Worm (Caenorhabditis elegans) whole organism, late embryonic: ENCODE results near the gene T16G12.10.

ENCODE experiments used
- C08G9.2 ChIP-seq: sonication (generic microtip); optimal IDR thresholded peaks from 2 replicates; lab custom pipeline; 2016; ENCODE audit warnings: mild to moderate bottlenecking, missing genetic modification characterization, moderate library complexity, missing compliant biosample characterization
- C38D4.7 ChIP-seq: fragments of 200-800 bp; sonication (Bioruptor generic); optimal IDR thresholded peaks from 2 replicates; lab custom pipeline; 2018; ENCODE audit warnings: mild to moderate bottlenecking, missing genetic modification characterization, moderate library complexity, missing compliant biosample characterization
- F13H6.1 ChIP-seq: sonication (generic microtip); optimal IDR thresholded peaks from 2 replicates; lab custom pipeline; 2016; ENCODE audit warnings: missing genetic modification characterization, missing compliant biosample characterization
- K02D7.2 ChIP-seq: sonication (generic microtip); optimal IDR thresholded peaks from 2 replicates; lab custom pipeline; 2017; ENCODE audit warnings: mild to moderate bottlenecking, missing genetic modification characterization, missing compliant biosample characterization
- K09A11.1 ChIP-seq: sonication (generic microtip); optimal IDR thresholded peaks from 2 replicates; lab custom pipeline; 2017; ENCODE audit warnings: antibody characterized with exemption, mild to moderate bottlenecking, missing genetic modification characterization, missing compliant biosample characterization; ENCODE audit not compliant: insufficient read depth
- ceh-14 ChIP-seq: sonication (generic microtip); optimal IDR thresholded peaks from 2 replicates; lab custom pipeline; 2016; ENCODE audit warnings: missing genotype, missing genetic modification characterization, missing compliant biosample characterization
- ceh-19 ChIP-seq: fragments of 200-800 bp; sonication (Bioruptor generic); optimal IDR thresholded peaks from 2 replicates; lab custom pipeline; 2018; ENCODE audit warnings: mild to moderate bottlenecking, missing genetic modification characterization, missing compliant biosample characterization
- ceh-2 ChIP-seq: sonication (generic microtip); optimal IDR thresholded peaks from 2 replicates; lab custom pipeline; 2016; ENCODE audit warnings: missing genotype, missing genetic modification characterization, missing compliant biosample characterization
- ceh-22 ChIP-seq: sonication (generic microtip); optimal IDR thresholded peaks from 2 replicates; lab custom pipeline; 2017; ENCODE audit warnings: missing biosample characterization, missing genetic modification characterization
- ceh-24 ChIP-seq: sonication (generic microtip); optimal IDR thresholded peaks from 2 replicates; lab custom pipeline; 2016; ENCODE audit warnings: mild to moderate bottlenecking, missing genetic modification characterization, missing compliant biosample characterization
- ceh-31 ChIP-seq: sonication (generic microtip); optimal IDR thresholded peaks from 2 replicates; lab custom pipeline; 2016; ENCODE audit warnings: missing genetic modification characterization, missing compliant biosample characterization
- ceh-48 ChIP-seq: sonication (generic microtip); optimal IDR thresholded peaks from 2 replicates; lab custom pipeline; 2016; ENCODE audit warnings: missing genetic modification characterization, inconsistent platforms, missing compliant biosample characterization
- dmd-4 ChIP-seq: sonication (generic microtip); optimal IDR thresholded peaks from 2 replicates; lab custom pipeline; 2016; ENCODE audit warnings: borderline replicate concordance, missing genetic modification characterization, missing compliant biosample characterization
- elt-2 ChIP-seq: sonication (generic microtip); optimal IDR thresholded peaks from 2 replicates; lab custom pipeline; 2016; ENCODE audit warnings: missing genetic modification reagents, missing genetic modification characterization, missing compliant biosample characterization
- ets-4 ChIP-seq: sonication (generic microtip); optimal IDR thresholded peaks from 2 replicates; lab custom pipeline; 2016; ENCODE audit warnings: missing genetic modification characterization, missing compliant biosample characterization
- fax-1 ChIP-seq: sonication (generic microtip); optimal IDR thresholded peaks from 2 replicates; lab custom pipeline; 2016; ENCODE audit warnings: missing genotype, missing genetic modification characterization, missing compliant biosample characterization
- gmeb-2 ChIP-seq: sonication (generic microtip); optimal IDR thresholded peaks from 2 replicates; lab custom pipeline; 2016; ENCODE audit warnings: missing genetic modification characterization, inconsistent platforms, missing compliant biosample characterization
- hlh-15 ChIP-seq: sonication (generic microtip); optimal IDR thresholded peaks from 2 replicates; lab custom pipeline; 2016; ENCODE audit warnings: missing genetic modification characterization, missing compliant biosample characterization
- hlh-8 ChIP-seq: sonication (generic microtip); optimal IDR thresholded peaks from 2 replicates; lab custom pipeline; 2016; ENCODE audit warnings: missing genotype, missing genetic modification characterization, missing compliant biosample characterization
- lin-11 ChIP-seq: fragments of 200-800 bp; sonication (Bioruptor generic); optimal IDR thresholded peaks from 2 replicates; lab custom pipeline; 2018; ENCODE audit warnings: mild to moderate bottlenecking, missing genetic modification characterization, missing compliant biosample characterization
- mec-3 ChIP-seq: sonication (generic microtip); optimal IDR thresholded peaks from 2 replicates; lab custom pipeline; 2016; ENCODE audit warnings: borderline replicate concordance, missing genetic modification characterization, missing compliant biosample characterization
- nfya-1 ChIP-seq: sonication (generic microtip); optimal IDR thresholded peaks from 2 replicates; lab custom pipeline; 2017; ENCODE audit warnings: missing genetic modification characterization, mild to moderate bottlenecking, missing compliant biosample characterization, antibody characterized with exemption, moderate library complexity
- nhr-11 ChIP-seq: fragments of 150-350 bp; optimal IDR thresholded peaks from 2 replicates; lab custom pipeline; 2014; ENCODE audit warnings: missing biosample characterization, missing genetic modification characterization
- npax-4 ChIP-seq: sonication (generic microtip); optimal IDR thresholded peaks from 2 replicates; lab custom pipeline; 2016; ENCODE audit warnings: missing genetic modification characterization, missing compliant biosample characterization
- odd-2 ChIP-seq: sonication (generic microtip); optimal IDR thresholded peaks from 2 replicates; lab custom pipeline; 2017; ENCODE audit warnings: antibody characterized with exemption, mild to moderate bottlenecking, missing genetic modification characterization, missing compliant biosample characterization
- pax-1 ChIP-seq: fragments of 150-350 bp; optimal IDR thresholded peaks from 2 replicates; lab custom pipeline; 2014; ENCODE audit warnings: missing biosample characterization, missing genetic modification characterization
- pha-2 ChIP-seq: sonication (generic microtip); optimal IDR thresholded peaks from 2 replicates; lab custom pipeline; 2017; ENCODE audit warnings: mild to moderate bottlenecking, missing genetic modification characterization, missing compliant biosample characterization
- ref-2 ChIP-seq: sonication (generic microtip); optimal IDR thresholded peaks from 2 replicates; lab custom pipeline; 2016; ENCODE audit warnings: missing genetic modification characterization, missing compliant biosample characterization
- rnt-1 ChIP-seq: sonication (generic microtip); optimal IDR thresholded peaks from 2 replicates; lab custom pipeline; 2016; ENCODE audit warnings: missing genetic modification characterization, missing compliant biosample characterization
- sdc-2 ChIP-seq: sonication (generic microtip); optimal IDR thresholded peaks from 2 replicates; lab custom pipeline; 2016; ENCODE audit warnings: missing genotype, missing genetic modification characterization, missing compliant biosample characterization
- sox-2 ChIP-seq: fragments of 200-800 bp; sonication (Bioruptor generic); IDR thresholded peaks from 2 replicates; pipeline ENCODE4 v1.3.6; 2022; ENCODE audit warnings: missing genetic modification reagents, missing genetic modification characterization, missing compliant biosample characterization
- syd-9 ChIP-seq: sonication (generic microtip); optimal IDR thresholded peaks from 2 replicates; lab custom pipeline; 2016; ENCODE audit warnings: mild to moderate bottlenecking, missing genetic modification characterization, moderate library complexity, missing compliant biosample characterization
- tbx-2 ChIP-seq: sonication (generic microtip); optimal IDR thresholded peaks from 2 replicates; lab custom pipeline; 2016; ENCODE audit warnings: missing genetic modification characterization, missing compliant biosample characterization
- tbx-7 ChIP-seq: sonication (generic microtip); optimal IDR thresholded peaks from 2 replicates; lab custom pipeline; 2016; ENCODE audit warnings: missing genotype, missing genetic modification characterization, missing compliant biosample characterization
- unc-42 ChIP-seq: sonication (generic microtip); optimal IDR thresholded peaks from 2 replicates; lab custom pipeline; 2016; ENCODE audit warnings: missing genotype, missing genetic modification characterization, missing compliant biosample characterization
- unc-86 ChIP-seq: sonication (generic microtip); optimal IDR thresholded peaks from 2 replicates; lab custom pipeline; 2016; ENCODE audit warnings: missing genetic modification characterization, missing compliant biosample characterization
- zip-5 ChIP-seq: sonication (generic microtip); optimal IDR thresholded peaks from 2 replicates; lab custom pipeline; 2016; ENCODE audit warnings: missing genetic modification characterization, missing compliant biosample characterization

Gene T16G12.10

DNA sequence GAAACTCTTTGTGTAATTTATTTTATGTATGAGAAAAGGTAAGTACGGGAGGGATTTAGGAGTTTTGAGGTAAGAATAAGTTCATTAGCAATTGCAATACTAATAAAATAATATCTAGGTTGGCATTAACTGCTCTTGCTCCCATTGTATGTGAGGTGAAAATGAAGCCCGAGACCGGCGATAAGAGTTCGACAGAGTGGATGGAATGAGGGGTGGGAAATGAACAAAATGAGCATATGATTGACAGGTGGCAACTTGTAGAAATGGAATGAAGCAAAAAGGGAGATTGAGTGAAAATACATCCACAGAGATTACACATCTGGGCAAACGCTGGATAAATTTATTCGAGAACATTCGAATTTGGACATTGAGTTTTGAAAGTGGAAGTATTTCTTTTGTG is 22.9 kb upstream of the T16G12.10 start:
- TF ChIP-seq ceh-31 (tag; lab: Kevin White, UChicago) (no peak), ceh-2 (no peak)

DNA sequence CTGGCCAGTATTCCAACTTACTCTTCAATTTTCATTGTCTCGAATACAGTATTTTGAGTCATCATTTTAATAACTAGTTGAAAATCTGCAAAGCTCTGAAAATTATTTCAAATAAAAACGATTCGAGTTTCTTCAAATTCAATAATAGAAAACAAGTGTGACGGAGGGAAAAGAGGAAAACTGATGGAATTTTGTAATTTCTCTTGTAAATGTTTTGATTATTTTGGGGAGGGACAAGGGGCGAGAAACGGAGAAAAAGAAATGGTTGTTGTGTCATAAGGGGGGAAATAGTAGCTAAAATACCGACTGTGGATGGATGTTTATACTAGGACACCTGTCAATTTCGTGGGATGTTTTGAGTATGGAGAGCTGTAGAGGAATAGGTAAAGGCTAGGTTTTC is 22.2 kb upstream of the T16G12.10 start, which contains the start of gene T16G12.9:
Gene T16G12.9 (minus strand): TSS at position 101 of the 400 bp plus-strand sequence.
- TF ChIP-seq unc-42 (tag; lab: Kevin White, UChicago) = no peak
- TF ChIP-seq ceh-31 (tag; lab: Kevin White, UChicago) = no peak
- no peak for TF ChIP-seq ceh-22 (tag; lab: Kevin White, UChicago)
- TF ChIP-seq hlh-8 (tag; lab: Kevin White, UChicago) = no peak
- no peak for TF ChIP-seq tbx-7 (tag; lab: Kevin White, UChicago)
- no peak for TF ChIP-seq unc-86
- no peak for TF ChIP-seq ceh-48 (tag; lab: Kevin White, UChicago)
- no peak for TF ChIP-seq ets-4
- no peak for TF ChIP-seq pha-2
- TF ChIP-seq elt-2 (tag; lab: Kevin White, UChicago) = no peak
- TF ChIP-seq hlh-15 (tag; lab: Kevin White, UChicago) = no peak
- no peak for TF ChIP-seq ceh-2
- TF ChIP-seq ref-2 (tag; lab: Kevin White, UChicago) = no peak
- TF ChIP-seq mec-3 (tag; lab: Kevin White, UChicago) = no peak
- no peak for TF ChIP-seq C38D4.7 (GFP tag; lab: Kevin White, UChicago)
- TF ChIP-seq K02D7.2 (tag; lab: Kevin White, UChicago) = no peak

DNA sequence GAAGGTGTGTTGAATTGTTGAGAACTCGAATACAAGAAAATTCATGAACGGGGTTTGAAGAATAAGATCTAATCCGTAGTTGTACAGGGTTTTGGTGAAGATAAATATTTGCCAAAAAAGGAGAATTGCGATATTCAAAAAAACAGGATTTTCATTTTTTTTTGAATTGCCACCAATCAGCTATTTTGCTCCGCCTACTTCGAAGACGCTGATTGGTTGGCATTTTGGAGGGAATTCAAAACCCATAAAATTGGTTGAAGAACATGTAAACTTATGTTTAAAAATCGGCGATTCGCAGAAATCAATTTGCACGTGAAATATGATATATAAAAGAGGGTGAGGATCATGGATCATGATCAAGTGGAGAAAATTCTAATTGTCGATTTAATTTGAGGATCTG is 20.1 kb upstream of the T16G12.10 start:
- TF ChIP-seq sox-2 (GFP tag; lab: Robert Waterston, UW) = no peak
- TF ChIP-seq unc-86 = no peak
- TF ChIP-seq ceh-2 = no peak
- TF ChIP-seq npax-4 (tag; lab: Kevin White, UChicago) = no peak
- TF ChIP-seq nfya-1 (tag; lab: Kevin White, UChicago) = peak; percentile 87
- no peak for TF ChIP-seq hlh-15 (tag; lab: Kevin White, UChicago)
- no peak for TF ChIP-seq gmeb-2 (tag; lab: Kevin White, UChicago)

DNA sequence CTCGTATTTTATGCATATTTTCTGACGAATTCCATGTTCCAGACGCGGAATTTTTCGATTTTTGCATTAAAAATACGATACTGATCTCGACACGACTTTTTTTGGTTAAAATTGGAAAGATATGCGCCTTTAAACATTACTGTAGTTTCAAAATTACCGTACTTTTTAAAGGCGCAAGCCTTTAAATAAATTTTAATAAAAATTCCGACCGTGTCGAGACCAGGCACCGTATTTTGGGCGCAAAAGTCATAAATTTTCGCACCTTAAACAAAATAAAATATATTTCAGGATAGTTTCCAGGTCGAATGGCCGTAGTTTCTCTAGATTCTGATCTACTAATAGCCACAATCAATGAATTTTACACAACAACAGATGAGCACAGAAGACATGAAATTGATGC is 13.3 kb upstream of the T16G12.10 start, which contains the start of gene T16G12.6:
Gene T16G12.6 (plus strand): TSS at position 301 of the 400 bp plus-strand sequence.
- TF ChIP-seq ceh-19 (no peak), gmeb-2 (tag; lab: Kevin White, UChicago) (no peak), dmd-4 (tag; lab: Kevin White, UChicago) (no peak), pax-1 (no peak), zip-5 (tag; lab: Kevin White, UChicago) (no peak), K02D7.2 (tag; lab: Kevin White, UChicago) (no peak), ceh-24 (no peak), ceh-22 (tag; lab: Kevin White, UChicago) (no peak), lin-11 (no peak), K09A11.1 (no peak), F13H6.1 (tag; lab: Kevin White, UChicago) (no peak), ceh-31 (tag; lab: Kevin White, UChicago) (no peak), fax-1 (tag; lab: Kevin White, UChicago) (no peak)

DNA sequence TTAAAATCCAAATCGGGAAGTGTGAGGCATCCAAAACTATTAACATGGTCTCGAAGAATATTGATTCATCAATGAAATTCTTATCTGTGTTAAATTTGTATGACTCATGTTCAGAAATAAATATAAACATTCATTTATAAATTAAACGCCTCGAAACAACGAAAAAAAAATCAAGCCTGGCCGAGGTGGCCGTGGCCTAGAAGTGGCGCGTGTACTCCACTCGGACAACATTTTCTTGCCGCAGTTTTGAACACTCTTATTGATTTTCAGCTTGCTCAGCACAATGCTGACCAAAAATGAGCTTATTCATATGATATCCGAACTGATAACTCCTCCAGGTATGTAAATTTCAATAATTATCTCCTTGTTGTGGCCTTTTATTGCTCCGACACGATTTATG is 8.2 kb upstream of the T16G12.10 start, which contains the start of gene ekl-6:
Gene ekl-6 (plus strand): TSS at position 265 of the 400 bp plus-strand sequence.
- TF ChIP-seq odd-2 (no peak), pha-2 (no peak), lin-11 (no peak), ceh-48 (tag; lab: Kevin White, UChicago) (peak; percentile 42), ceh-2 (peak; percentile 90), ceh-14 (tag; lab: Kevin White, UChicago) (peak; percentile 21), tbx-2 (tag; lab: Kevin White, UChicago) (peak; percentile 86), rnt-1 (tag; lab: Kevin White, UChicago) (peak; percentile 15), sdc-2 (tag; lab: Kevin White, UChicago) (peak; percentile 16), syd-9 (tag; lab: Kevin White, UChicago) (no peak), tbx-7 (tag; lab: Kevin White, UChicago) (peak; percentile 83), hlh-8 (tag; lab: Kevin White, UChicago) (peak; percentile 61), ref-2 (tag; lab: Kevin White, UChicago) (peak; percentile 76), fax-1 (tag; lab: Kevin White, UChicago) (peak; percentile 11), F13H6.1 (tag; lab: Kevin White, UChicago) (peak; percentile 40), C08G9.2 (tag; lab: Kevin White, UChicago) (peak; percentile 84), unc-86 (peak; percentile 14), nhr-11 (no peak), mec-3 (tag; lab: Kevin White, UChicago) (peak; percentile 35), elt-2 (tag; lab: Kevin White, UChicago) (peak; percentile 53), ceh-31 (tag; lab: Kevin White, UChicago) (peak; percentile 85), zip-5 (tag; lab: Kevin White, UChicago) (peak; percentile 79), ets-4 (peak; percentile 74)
